Fruit fly (Drosophila melanogaster): ENCODE measurements around the gene CG11029.

CG11029 gene

DNA sequence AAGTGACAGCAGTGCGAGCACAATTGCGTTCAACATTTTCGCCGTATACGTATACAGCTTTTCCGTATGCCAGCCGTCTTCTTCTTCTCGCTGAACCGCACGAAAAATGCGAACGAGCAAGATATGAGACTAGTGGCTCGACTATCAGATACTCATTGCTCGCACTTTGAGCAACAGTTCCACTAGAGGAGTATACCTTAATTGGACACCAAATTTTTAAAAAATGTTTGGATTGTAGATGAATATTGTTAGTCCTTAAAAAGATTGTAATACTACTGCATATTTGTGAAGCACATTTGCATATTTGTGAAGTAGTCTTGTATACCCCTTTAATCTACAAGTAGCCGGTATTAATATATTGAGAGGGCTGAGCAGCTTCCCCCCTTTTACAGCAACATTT is 32.2 kb downstream of the CG11029 start (continued):
- peak; percentile 54 for TF ChIP-seq Bgb (GFP tag; IDR thresholded peaks at IDR 0.05; ENCODE audit: partially characterized antibody)
- TF ChIP-seq CG16813 (GFP tag; IDR thresholded peaks at IDR 0.05; ENCODE audit: partially characterized antibody): peak; percentile 60
- TF ChIP-seq tna (GFP tag; IDR thresholded peaks at IDR 0.05; ENCODE audit: partially characterized antibody): peak; percentile 79
- peak; percentile 20 for TF ChIP-seq CG12071 (GFP tag; optimal IDR thresholded peaks at IDR 0.05)
- 0 out of 2 replicates have a peak, but pooled peaks have one; percentile 30 for TF ChIP-seq CG14014 (GFP tag; IDR thresholded peaks at IDR 0.05)
- peak; percentile 17; the same call in 1 of the 2 replicates for TF ChIP-seq H2.0 (GFP tag; IDR thresholded peaks at IDR 0.05)
- TF ChIP-seq Hsf (GFP tag; optimal IDR thresholded peaks at IDR 0.05): no peak
- TF ChIP-seq Dad (GFP tag; optimal IDR thresholded peaks at IDR 0.05): no peak
- TF ChIP-seq grau (tag; optimal IDR thresholded peaks at IDR 0.05): peak; percentile 40
- peak; percentile 29 for TF ChIP-seq org-1 (GFP tag; optimal IDR thresholded peaks at IDR 0.05)
- TF ChIP-seq mam (GFP tag; optimal IDR thresholded peaks at IDR 0.05): peak; percentile 1
- no peak for TF ChIP-seq Awh (GFP tag; IDR thresholded peaks at IDR 0.05)
- TF ChIP-seq unpg (GFP tag; optimal IDR thresholded peaks at IDR 0.05): peak; percentile 11
- TF ChIP-seq HLH54F (GFP tag; optimal IDR thresholded peaks at IDR 0.05): peak; percentile 5
- peak; percentile 63 for TF ChIP-seq lab (GFP tag; optimal IDR thresholded peaks at IDR 0.05)
- TF ChIP-seq slbo (GFP tag; IDR thresholded peaks at IDR 0.05): peak; percentile 50
- peak; percentile 17 for TF ChIP-seq Fer3 (tag; optimal IDR thresholded peaks at IDR 0.05)
- TF ChIP-seq bab2 (GFP tag; optimal IDR thresholded peaks at IDR 0.05): no peak
- no peak for TF ChIP-seq Atf3 (GFP tag; optimal IDR thresholded peaks at IDR 0.05)
- TF ChIP-seq CG12942 (GFP tag; optimal IDR thresholded peaks at IDR 0.05): no peak
- TF ChIP-seq cg (GFP tag; optimal IDR thresholded peaks at IDR 0.05): no peak
- no peak for TF ChIP-seq da (GFP tag; optimal IDR thresholded peaks at IDR 0.05)
- peak; percentile 33; the same call in 1 of the 2 replicates for TF ChIP-seq inv (GFP tag; IDR thresholded peaks at IDR 0.05; ENCODE audit: partially characterized antibody)
- TF ChIP-seq emc (GFP tag; optimal IDR thresholded peaks at IDR 0.05): no peak
- TF ChIP-seq fru (optimal IDR thresholded peaks at IDR 0.05): no peak
- peak; percentile 64 for TF ChIP-seq sens (GFP tag)
- TF ChIP-seq CG9727 (GFP tag; optimal IDR thresholded peaks at IDR 0.05): peak; percentile 23
- TF ChIP-seq Med (GFP tag): peak; percentile 78
- TF ChIP-seq tap (tag; optimal IDR thresholded peaks at IDR 0.05): no peak
- TF ChIP-seq Dp (GFP tag; optimal IDR thresholded peaks at IDR 0.05): no peak
- TF ChIP-seq CG11504 (tag; optimal IDR thresholded peaks at IDR 0.05): peak; percentile 51
- TF ChIP-seq pum (GFP tag; optimal IDR thresholded peaks at IDR 0.05): no peak
- no peak for TF ChIP-seq CG10979 (tag; optimal IDR thresholded peaks at IDR 0.05)
- no peak for TF ChIP-seq CG11456 (GFP tag; IDR thresholded peaks at IDR 0.05)
- TF ChIP-seq CG11696 (GFP tag; IDR thresholded peaks at IDR 0.05): no peak
- TF ChIP-seq CG6765 (GFP tag; optimal IDR thresholded peaks at IDR 0.05): no peak
- TF ChIP-seq Rfx (GFP tag; IDR thresholded peaks at IDR 0.05): 0 out of 2 replicates have a peak, but pooled peaks have one; percentile 32
- TF ChIP-seq lmd (GFP tag; IDR thresholded peaks at IDR 0.05): peak; percentile 40; the same call in 1 of the 2 replicates
- peak; percentile 31 for TF ChIP-seq ind (GFP tag; optimal IDR thresholded peaks at IDR 0.05)
- peak; percentile 34 for TF ChIP-seq Fer1 (GFP tag; optimal IDR thresholded peaks at IDR 0.05)
- TF ChIP-seq CG9609 (GFP tag; optimal IDR thresholded peaks at IDR 0.05): peak; percentile 6
- TF ChIP-seq CG13424 (tag; optimal IDR thresholded peaks at IDR 0.05): no peak
- TF ChIP-seq ara (GFP tag; IDR thresholded peaks at IDR 0.05): no peak
- TF ChIP-seq CG32532 (GFP tag; IDR thresholded peaks at IDR 0.05): 0 out of 2 replicates have a peak, but pooled peaks have one; percentile 32
- no peak for TF ChIP-seq hbn (GFP tag; IDR thresholded peaks at IDR 0.05; ENCODE audit: partially characterized antibody)
- TF ChIP-seq CG7556 (GFP tag; optimal IDR thresholded peaks at IDR 0.05): peak; percentile 18
- peak; percentile 50 for TF ChIP-seq dmrt99B (tag; optimal IDR thresholded peaks at IDR 0.05)
- peak; percentile 28 for TF ChIP-seq CG15269 (tag; optimal IDR thresholded peaks at IDR 0.05)
- TF ChIP-seq CG1647 (GFP tag; optimal IDR thresholded peaks at IDR 0.05): no peak
- peak; percentile 45; the same call in 1 of the 3 replicates for TF ChIP-seq CG7963 (GFP tag; IDR thresholded peaks at IDR 0.05; ENCODE audit: partially characterized antibody)
- no peak for TF ChIP-seq CG18764 (GFP tag; optimal IDR thresholded peaks at IDR 0.05)

Data from whole organism, embryonic.